Worm (Caenorhabditis elegans): ENCODE data around the gene nhr-98.

The nhr-98 gene

ce11 chrV:462263-462662 lies 8.6 kb downstream of the nhr-98 start, which contains the start of gene nhr-202:
Gene nhr-202, plus strand, starts transcription at chrV:462588.
- TF ChIP-seq cnd-1 (tag; optimal IDR thresholded peaks at IDR 0.05): no peak
- no peak for TF ChIP-seq snpc-4 (tag; optimal IDR thresholded peaks at IDR 0.05)
- no peak for TF ChIP-seq hlh-1 (tag; optimal IDR thresholded peaks at IDR 0.05)
- no peak for TF ChIP-seq nhr-237 (tag; optimal IDR thresholded peaks at IDR 0.05)
- TF ChIP-seq unc-62 (GFP tag; optimal IDR thresholded peaks at IDR 0.05): no peak
- TF ChIP-seq unc-120 (tag; optimal IDR thresholded peaks at IDR 0.05; ENCODE audit: poor library complexity, severe bottlenecking): no peak
- no peak for TF ChIP-seq unc-39 (tag; optimal IDR thresholded peaks at IDR 0.05)
- no peak for TF ChIP-seq lsy-2 (tag; optimal IDR thresholded peaks at IDR 0.05)
- no peak for TF ChIP-seq pha-4 (tag; optimal IDR thresholded peaks at IDR 0.05)
- TF ChIP-seq elt-1 (tag; optimal IDR thresholded peaks at IDR 0.05; ENCODE audit: borderline replicate concordance, insufficient read depth): no peak
- TF ChIP-seq blmp-1 (tag; optimal IDR thresholded peaks at IDR 0.05): no peak
- no peak for TF ChIP-seq nhr-28 (tag; optimal IDR thresholded peaks at IDR 0.05)

- no peak for TF ChIP-seq tbx-8 (GFP tag; optimal IDR thresholded peaks at IDR 0.05)
- no peak for TF ChIP-seq nhr-2 (tag; optimal IDR thresholded peaks at IDR 0.05)
- TF ChIP-seq lin-13 (tag; optimal IDR thresholded peaks at IDR 0.05): no peak
- no peak for TF ChIP-seq ceh-39 (tag; optimal IDR thresholded peaks at IDR 0.05)
- TF ChIP-seq snpc-4 (tag; optimal IDR thresholded peaks at IDR 0.05): no peak
- TF ChIP-seq mep-1 (tag; optimal IDR thresholded peaks at IDR 0.05): no peak
- no peak for TF ChIP-seq blmp-1 (tag; optimal IDR thresholded peaks at IDR 0.05)
- TF ChIP-seq ztf-11 (tag; optimal IDR thresholded peaks at IDR 0.05): no peak
- no peak for TF ChIP-seq nhr-12 (tag; optimal IDR thresholded peaks at IDR 0.05)
- TF ChIP-seq ces-1 (GFP tag; optimal IDR thresholded peaks at IDR 0.05): no peak
- no peak for TF ChIP-seq unc-62 (GFP tag; optimal IDR thresholded peaks at IDR 0.05)
- TF ChIP-seq mab-5 (tag; optimal IDR thresholded peaks at IDR 0.05): no peak
- TF ChIP-seq ceh-83 (GFP tag; optimal IDR thresholded peaks at IDR 0.05): no peak
- no peak for TF ChIP-seq sem-2 (GFP tag; optimal IDR thresholded peaks at IDR 0.05)
- no peak for TF ChIP-seq elt-3 (tag; optimal IDR thresholded peaks at IDR 0.05)
- no peak for TF ChIP-seq sptf-1 (tag; optimal IDR thresholded peaks at IDR 0.05)
- no peak for TF ChIP-seq mls-2 (tag; optimal IDR thresholded peaks at IDR 0.05)
- no peak for TF ChIP-seq pha-4 (tag; optimal IDR thresholded peaks at IDR 0.05)
These were observed 11.1 kb downstream of the nhr-98 start, which contains the start of gene nhr-201 for ce11 chrV:464800-465199. Gene nhr-201, plus strand, starts transcription at chrV:464828.

- TF ChIP-seq lin-13 (tag; optimal IDR thresholded peaks at IDR 0.05) (no peak), mep-1 (tag; optimal IDR thresholded peaks at IDR 0.05) (no peak)
These were observed 11.7 kb downstream of the nhr-98 start for ce11 chrV:465355-465754.

- no peak for TF ChIP-seq tbx-8 (GFP tag; optimal IDR thresholded peaks at IDR 0.05)
- TF ChIP-seq snpc-4 (tag; optimal IDR thresholded peaks at IDR 0.05): no peak
- TF ChIP-seq hlh-1 (tag; optimal IDR thresholded peaks at IDR 0.05): no peak
- no peak for TF ChIP-seq lsy-2 (tag; optimal IDR thresholded peaks at IDR 0.05)
- no peak for TF ChIP-seq nhr-76 (tag; optimal IDR thresholded peaks at IDR 0.05)
- no peak for TF ChIP-seq elt-1 (tag; optimal IDR thresholded peaks at IDR 0.05; ENCODE audit: borderline replicate concordance, insufficient read depth)
- no peak for TF ChIP-seq nhr-12 (tag; optimal IDR thresholded peaks at IDR 0.05)
- no peak for TF ChIP-seq cnd-1 (tag; optimal IDR thresholded peaks at IDR 0.05)
- no peak for TF ChIP-seq mab-5 (tag; optimal IDR thresholded peaks at IDR 0.05)
- TF ChIP-seq lin-13 (tag; optimal IDR thresholded peaks at IDR 0.05): no peak
- TF ChIP-seq mls-2 (tag; optimal IDR thresholded peaks at IDR 0.05): no peak
- TF ChIP-seq lin-32 (GFP tag; optimal IDR thresholded peaks at IDR 0.05): no peak
- no peak for TF ChIP-seq ces-1 (GFP tag; optimal IDR thresholded peaks at IDR 0.05)
- no peak for TF ChIP-seq nhr-237 (tag; optimal IDR thresholded peaks at IDR 0.05)
These were observed 13.8 kb downstream of the nhr-98 start for ce11 chrV:467507-467906.

- no peak for TF ChIP-seq sem-2 (GFP tag; optimal IDR thresholded peaks at IDR 0.05)
- no peak for TF ChIP-seq unc-120 (tag; optimal IDR thresholded peaks at IDR 0.05; ENCODE audit: poor library complexity, severe bottlenecking)
- TF ChIP-seq bed-3 (GFP tag; optimal IDR thresholded peaks at IDR 0.05): no peak
- no peak for TF ChIP-seq ceh-83 (GFP tag; optimal IDR thresholded peaks at IDR 0.05)
- no peak for TF ChIP-seq tbx-8 (GFP tag; optimal IDR thresholded peaks at IDR 0.05)
- no peak for TF ChIP-seq nhr-2 (tag; optimal IDR thresholded peaks at IDR 0.05)
- TF ChIP-seq pha-4 (tag; optimal IDR thresholded peaks at IDR 0.05): no peak
- no peak for TF ChIP-seq lsy-2 (tag; optimal IDR thresholded peaks at IDR 0.05)
- no peak for TF ChIP-seq ceh-39 (tag; optimal IDR thresholded peaks at IDR 0.05)
These were observed 14.8 kb downstream of the nhr-98 start, which contains the start of gene srbc-57 for ce11 chrV:468460-468859. Gene srbc-57, minus strand, starts transcription at chrV:468560.

ce11 chrV:472589-472988 lies 18.9 kb downstream of the nhr-98 start, which contains the start of gene srt-31:
Gene srt-31, plus strand, starts transcription at chrV:472889.
- TF ChIP-seq ceh-39 (tag; optimal IDR thresholded peaks at IDR 0.05) (no peak), tbx-8 (GFP tag; optimal IDR thresholded peaks at IDR 0.05) (no peak), unc-39 (tag; optimal IDR thresholded peaks at IDR 0.05) (no peak), nhr-76 (tag; optimal IDR thresholded peaks at IDR 0.05) (no peak), mep-1 (tag; optimal IDR thresholded peaks at IDR 0.05) (no peak), ham-2 (GFP tag; optimal IDR thresholded peaks at IDR 0.05) (no peak), sptf-1 (tag; optimal IDR thresholded peaks at IDR 0.05) (no peak), ces-1 (GFP tag; optimal IDR thresholded peaks at IDR 0.05) (no peak), drap-1 (GFP tag; optimal IDR thresholded peaks at IDR 0.05) (no peak), bed-3 (GFP tag; optimal IDR thresholded peaks at IDR 0.05) (no peak), snpc-4 (tag; optimal IDR thresholded peaks at IDR 0.05) (no peak), nhr-28 (tag; optimal IDR thresholded peaks at IDR 0.05) (no peak), lin-13 (tag; optimal IDR thresholded peaks at IDR 0.05) (no peak), sem-2 (GFP tag; optimal IDR thresholded peaks at IDR 0.05) (no peak)

Measured in whole organism, mixed stage, embryonic.